Worm (Caenorhabditis elegans): ENCODE measurements around the gene Y26G10.4.

- no peak for TF ChIP-seq ces-1 (GFP tag; optimal IDR thresholded peaks at IDR 0.05)
- TF ChIP-seq cnd-1 (tag; optimal IDR thresholded peaks at IDR 0.05): no peak
- TF ChIP-seq ceh-83 (GFP tag; optimal IDR thresholded peaks at IDR 0.05): no peak
Observed at ce11 chrV:17724704-17725103, 25.7 kb upstream of the Y26G10.4 start, which contains the start of gene fat-5.

All from whole organism, mixed stage, embryonic.